Worm (Caenorhabditis elegans) whole organism, midembryonic: ENCODE results near the gene C26B9.2.

Source experiments
- T22C8.4 ChIP-seq: fragments of 200-800 bp; sonication (Bioruptor generic); IDR thresholded peaks from 2 replicates; pipeline ENCODE4 v1.3.6; 2022; ENCODE audit warnings: missing genetic modification characterization, missing compliant biosample characterization
- cog-1 ChIP-seq: sonication (generic microtip); optimal IDR thresholded peaks from 2 replicates; lab custom pipeline; 2016; ENCODE audit warnings: missing genetic modification characterization, missing compliant biosample characterization
- flt-1 ChIP-seq: fragments of 200-800 bp; sonication (Bioruptor generic); IDR thresholded peaks from 2 replicates; pipeline ENCODE4 v1.3.6; 2022; ENCODE audit warnings: missing genetic modification characterization, missing compliant biosample characterization
- klf-2 ChIP-seq: fragments of 200-800 bp; sonication (Bioruptor generic); conservative IDR thresholded peaks from 2 replicates; pipeline ENCODE4 v1.3.6; 2022; ENCODE audit warnings: missing genetic modification reagents, missing genetic modification characterization, missing compliant biosample characterization
- med-1 ChIP-seq: sonication (generic microtip); optimal IDR thresholded peaks from 2 replicates; lab custom pipeline; 2017; ENCODE audit warnings: missing genetic modification characterization, mild to moderate bottlenecking, missing compliant biosample characterization, antibody characterized with exemption, missing genetic modification reagents; ENCODE audit not compliant: insufficient read depth
- ref-1 ChIP-seq: fragments of 200-800 bp; sonication (Bioruptor generic); conservative IDR thresholded peaks from 2 replicates; pipeline ENCODE4 v1.3.6; 2022; ENCODE audit warnings: missing genetic modification reagents, missing genetic modification characterization, missing compliant biosample characterization
- tab-1 ChIP-seq: fragments of 200-800 bp; sonication (Bioruptor generic); IDR thresholded peaks from 2 replicates; pipeline ENCODE4 v1.3.6; 2022; ENCODE audit warnings: missing genetic modification characterization, missing compliant biosample characterization
- ztf-23 ChIP-seq: fragments of 200-800 bp; sonication (Bioruptor generic); IDR thresholded peaks from 2 replicates; pipeline ENCODE4 v1.3.6; 2022; ENCODE audit warnings: missing genetic modification reagents, missing genetic modification characterization, missing compliant biosample characterization
- ztf-29 ChIP-seq: fragments of 200-800 bp; sonication (Bioruptor generic); IDR thresholded peaks from 2 replicates; pipeline ENCODE4 v1.3.6; 2022; ENCODE audit warnings: missing genetic modification reagents, missing genetic modification characterization, missing compliant biosample characterization

C26B9.2 gene

DNA sequence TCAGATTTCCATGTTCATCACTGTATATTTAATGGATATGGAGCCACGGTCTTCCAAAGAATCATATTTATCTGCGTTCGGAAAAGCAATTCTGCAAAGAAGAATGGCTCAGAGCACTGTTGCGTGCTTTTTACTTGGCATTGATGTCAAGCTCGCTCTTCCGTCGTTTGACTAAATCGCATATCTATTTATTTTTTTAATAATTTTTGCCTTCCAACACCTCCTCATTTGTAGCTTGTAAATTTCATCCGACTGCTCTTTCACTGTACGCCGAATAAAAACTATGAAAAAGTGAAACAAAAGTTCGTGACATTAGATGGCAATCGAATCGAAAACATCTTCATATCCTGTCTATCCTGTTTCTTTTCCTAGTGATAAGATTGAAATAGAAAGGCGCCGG lies at the start of gene C26B9.2:
TSS of gene C26B9.2 (plus strand) at position 301 of the 400 bp plus-strand sequence.
- no peak for TF ChIP-seq tab-1 (GFP tag; lab: Robert Waterston, UW)
- TF ChIP-seq cog-1 = no peak
- no peak for TF ChIP-seq ztf-29 (GFP tag; lab: Robert Waterston, UW)
- no peak for TF ChIP-seq ztf-23
- no peak for TF ChIP-seq T22C8.4 (GFP tag; lab: Robert Waterston, UW)
- no peak for TF ChIP-seq flt-1 (GFP tag; lab: Robert Waterston, UW)
- no peak for TF ChIP-seq klf-2 (GFP tag; lab: Robert Waterston, UW)
- no peak for TF ChIP-seq med-1
- no peak for TF ChIP-seq ref-1 (GFP tag; lab: Robert Waterston, UW)

DNA sequence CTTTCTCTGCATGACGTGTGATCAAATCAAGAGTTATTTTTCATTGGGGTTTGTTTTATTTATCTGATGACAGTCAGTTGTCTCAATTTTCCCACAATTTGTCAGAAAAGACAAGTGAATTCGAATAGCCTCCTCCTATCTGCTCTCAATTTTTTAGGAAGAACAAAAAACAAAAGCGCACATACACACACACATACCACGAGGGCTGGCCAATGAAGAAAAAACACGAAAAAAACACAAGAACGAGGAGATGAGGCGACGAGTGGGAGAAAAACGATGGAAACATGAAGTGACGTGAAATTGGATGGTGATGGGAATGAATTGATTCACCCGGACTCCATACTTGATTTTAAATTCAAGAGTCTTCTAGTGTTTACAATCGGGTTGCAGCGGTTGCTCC lies 46.1 kb upstream of the C26B9.2 start:
- TF ChIP-seq cog-1 (no peak), tab-1 (GFP tag; lab: Robert Waterston, UW) (no peak), flt-1 (GFP tag; lab: Robert Waterston, UW) (no peak), T22C8.4 (GFP tag; lab: Robert Waterston, UW) (no peak), ref-1 (GFP tag; lab: Robert Waterston, UW) (no peak), med-1 (no peak), klf-2 (GFP tag; lab: Robert Waterston, UW) (no peak), ztf-23 (no peak), ztf-29 (GFP tag; lab: Robert Waterston, UW) (no peak)

DNA sequence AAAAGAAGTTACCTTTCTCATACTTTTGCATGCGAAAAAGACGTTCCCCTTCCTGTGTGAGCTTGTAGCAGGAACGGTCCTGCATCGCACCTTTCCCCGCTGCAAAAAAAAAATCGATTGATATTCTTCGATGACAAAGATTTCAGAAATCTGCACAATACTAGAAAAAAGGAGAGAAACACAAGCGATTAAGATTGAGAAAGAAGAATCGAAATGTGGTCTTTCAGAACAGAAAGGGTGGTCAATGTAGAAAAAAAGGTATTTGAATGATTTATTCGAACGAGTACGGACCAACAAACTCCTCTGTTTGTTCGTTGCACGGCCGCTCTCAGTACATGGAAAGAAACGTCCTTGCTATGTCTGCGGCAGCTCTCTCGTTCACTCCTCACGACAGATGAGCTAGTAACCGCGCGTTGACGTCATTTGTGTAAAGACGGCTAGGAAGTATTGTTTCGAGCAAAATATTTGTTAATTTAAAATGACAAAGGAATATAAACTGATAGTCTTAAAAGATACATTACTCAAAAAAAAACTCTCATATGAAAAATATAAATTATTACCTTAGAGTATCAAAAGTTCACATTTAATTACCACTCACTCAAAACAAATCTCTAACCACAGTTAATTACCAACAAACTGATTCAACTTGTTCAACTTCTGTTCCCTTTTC lies 41.9 kb upstream of the C26B9.2 start, which contains the start of gene ift-81:
TSS of gene ift-81 (plus strand) at position 620 of the 670 bp plus-strand sequence.
- TF ChIP-seq ztf-23 (no peak), ref-1 (GFP tag; lab: Robert Waterston, UW) (no peak), cog-1 (no peak), tab-1 (GFP tag; lab: Robert Waterston, UW) (no peak), ztf-29 (GFP tag; lab: Robert Waterston, UW) (no peak), klf-2 (GFP tag; lab: Robert Waterston, UW) (no peak)

DNA sequence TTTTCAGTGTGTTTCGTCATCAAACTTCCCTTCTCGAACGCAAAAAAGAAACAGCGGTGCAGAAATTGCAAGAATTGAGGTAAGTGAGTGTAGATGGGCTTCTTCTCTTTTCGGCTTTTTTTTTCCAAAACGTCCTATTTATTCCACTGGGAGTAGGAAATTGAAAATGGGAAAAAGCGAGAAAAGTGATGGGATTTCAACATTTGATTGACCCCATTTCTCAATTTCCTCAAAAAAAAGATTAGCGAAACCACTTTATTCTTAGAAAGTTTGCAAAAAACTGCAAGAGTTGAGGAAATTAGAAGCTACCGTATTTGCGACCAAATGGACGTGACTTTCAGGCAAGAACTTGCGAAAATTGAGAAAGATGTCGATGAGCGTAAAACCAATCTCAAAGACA lies 36.5 kb upstream of the C26B9.2 start, which contains the start of gene ags-3:
TSS of gene ags-3 (minus strand) at position 101 of the 400 bp plus-strand sequence.
- no peak for TF ChIP-seq ztf-29 (GFP tag; lab: Robert Waterston, UW)

DNA sequence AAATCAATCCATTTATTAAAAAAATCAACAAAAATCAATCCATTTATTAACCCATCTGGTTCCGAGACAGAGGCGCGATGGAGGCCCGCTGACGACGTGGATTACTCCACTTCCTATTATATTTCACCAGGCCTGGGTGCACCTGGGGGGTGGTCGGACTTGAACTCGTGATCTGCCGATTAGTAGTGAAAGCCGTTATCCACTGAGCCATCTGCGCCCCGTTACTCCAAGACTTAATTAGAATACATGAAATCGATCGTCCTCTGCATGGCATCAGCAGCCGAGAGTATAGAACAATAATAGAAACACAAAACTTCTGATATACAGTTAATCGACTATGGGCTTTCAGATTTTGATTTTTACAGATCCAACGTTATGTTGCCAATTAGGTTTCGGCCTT lies 30.4 kb upstream of the C26B9.2 start:
- TF ChIP-seq ztf-29 (GFP tag; lab: Robert Waterston, UW) (peak; percentile 40; the same call in 1 of the 2 replicates), tab-1 (GFP tag; lab: Robert Waterston, UW) (no peak), ztf-23 (no peak), med-1 (no peak), flt-1 (GFP tag; lab: Robert Waterston, UW) (no peak), klf-2 (GFP tag; lab: Robert Waterston, UW) (no peak)

DNA sequence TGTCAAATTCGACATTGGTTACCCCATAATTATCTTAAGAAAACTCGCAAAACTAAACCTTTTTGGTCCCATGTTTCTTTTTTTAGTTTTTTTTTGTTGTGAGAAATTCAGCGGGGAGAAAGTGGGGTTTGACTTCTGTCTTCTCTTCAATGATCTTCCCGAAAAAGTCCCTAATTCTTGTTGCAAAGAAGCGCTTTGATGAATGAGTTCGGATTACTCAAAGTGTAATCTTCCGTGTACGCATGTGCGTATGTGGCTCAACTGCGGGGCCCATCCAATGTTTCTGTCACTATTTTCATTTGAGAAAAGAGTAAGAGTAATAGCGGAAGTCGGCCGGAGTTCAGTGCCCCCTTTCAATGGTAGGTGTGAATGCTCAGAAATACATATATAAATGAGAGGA lies 28.8 kb upstream of the C26B9.2 start:
- TF ChIP-seq tab-1 (GFP tag; lab: Robert Waterston, UW) = no peak
- TF ChIP-seq cog-1 = no peak

DNA sequence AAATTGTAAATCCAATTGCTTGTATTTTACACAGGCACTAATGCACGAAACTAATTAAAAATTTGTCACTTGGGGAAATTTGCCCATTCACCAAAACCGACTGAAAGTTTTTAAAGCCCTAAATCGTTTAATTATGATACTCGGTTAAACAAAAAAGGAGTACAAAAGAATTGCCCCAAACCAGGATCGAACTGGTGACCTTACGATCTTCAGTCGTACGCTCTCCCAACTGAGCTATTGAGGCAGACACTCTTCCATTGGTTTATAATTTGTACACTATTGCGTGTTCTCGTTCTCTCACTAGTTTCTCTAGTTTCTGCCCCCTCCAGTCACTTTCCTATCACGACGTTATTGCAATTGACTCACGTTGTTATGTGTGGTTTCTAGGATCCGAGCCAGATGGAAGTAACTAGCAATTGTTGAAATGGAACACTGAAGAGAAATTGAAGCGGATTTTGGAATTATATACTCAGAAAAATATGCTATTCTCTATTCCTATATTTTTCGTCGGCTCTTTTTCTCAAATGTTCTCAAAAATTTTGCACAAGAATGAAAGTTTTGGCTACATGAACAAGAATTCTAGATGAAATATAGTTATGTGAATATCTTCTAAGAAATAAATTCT lies 20.7 kb upstream of the C26B9.2 start:
- TF ChIP-seq T22C8.4 (GFP tag; lab: Robert Waterston, UW) (peak; percentile 75), klf-2 (GFP tag; lab: Robert Waterston, UW) (peak; percentile 37; the same call in 1 of the 2 replicates), cog-1 (peak; percentile 24), flt-1 (GFP tag; lab: Robert Waterston, UW) (peak; percentile 94), ref-1 (GFP tag; lab: Robert Waterston, UW) (peak; percentile 73), tab-1 (GFP tag; lab: Robert Waterston, UW) (peak; percentile 89), med-1 (peak; percentile 67), ztf-23 (peak; percentile 88), ztf-29 (GFP tag; lab: Robert Waterston, UW) (peak; percentile 72; the same call in 1 of the 2 replicates)

DNA sequence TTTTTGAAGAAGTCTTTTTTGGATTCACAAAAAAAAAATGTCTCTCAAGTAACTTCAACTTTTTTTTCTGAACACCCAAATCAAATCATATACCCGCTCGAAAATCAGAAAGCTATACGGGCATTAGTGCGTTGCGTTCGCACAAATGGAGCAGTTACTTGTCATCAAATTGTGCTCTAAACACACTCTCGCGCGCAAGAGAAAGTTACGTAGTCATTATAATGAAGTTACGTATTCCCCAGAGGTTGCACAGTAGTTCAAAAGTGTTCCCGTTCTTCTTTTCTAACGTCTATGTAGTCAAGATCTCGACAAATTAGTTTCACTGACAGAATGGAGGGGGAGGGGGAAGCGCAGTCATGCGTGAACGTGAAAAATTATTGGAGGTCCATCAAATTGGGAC lies 18.4 kb upstream of the C26B9.2 start:
- TF ChIP-seq ref-1 (GFP tag; lab: Robert Waterston, UW) (no peak), klf-2 (GFP tag; lab: Robert Waterston, UW) (no peak), ztf-23 (no peak), T22C8.4 (GFP tag; lab: Robert Waterston, UW) (no peak), tab-1 (GFP tag; lab: Robert Waterston, UW) (no peak), med-1 (no peak), flt-1 (GFP tag; lab: Robert Waterston, UW) (no peak), ztf-29 (GFP tag; lab: Robert Waterston, UW) (no peak), cog-1 (no peak)

DNA sequence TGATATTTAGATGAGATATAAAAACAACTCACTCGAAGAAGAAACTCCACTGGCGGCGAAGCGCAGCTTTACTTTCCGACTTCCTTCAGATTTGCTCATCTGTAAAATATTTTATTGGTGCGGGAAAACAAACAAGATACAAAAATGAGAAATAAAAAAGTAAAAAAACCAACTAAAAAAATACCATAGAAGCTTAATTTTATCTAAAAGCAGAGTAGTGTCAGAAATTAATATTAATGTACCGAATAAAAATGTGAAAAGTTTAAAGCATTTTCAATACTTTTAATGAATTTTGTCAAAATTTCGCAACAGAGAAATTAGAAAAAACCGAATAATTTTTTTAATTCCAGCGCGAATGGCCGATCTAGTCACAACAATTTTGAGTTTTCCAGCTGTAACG lies 16.7 kb upstream of the C26B9.2 start, which contains the start of gene sto-2:
TSS of gene sto-2 (minus strand) at position 101 of the 400 bp plus-strand sequence.
- no peak for TF ChIP-seq T22C8.4 (GFP tag; lab: Robert Waterston, UW)
- no peak for TF ChIP-seq ztf-29 (GFP tag; lab: Robert Waterston, UW)
- no peak for TF ChIP-seq med-1
- TF ChIP-seq ref-1 (GFP tag; lab: Robert Waterston, UW) = no peak
- no peak for TF ChIP-seq flt-1 (GFP tag; lab: Robert Waterston, UW)
- TF ChIP-seq tab-1 (GFP tag; lab: Robert Waterston, UW) = no peak
- TF ChIP-seq ztf-23 = no peak
- TF ChIP-seq cog-1 = no peak
- TF ChIP-seq klf-2 (GFP tag; lab: Robert Waterston, UW) = no peak

DNA sequence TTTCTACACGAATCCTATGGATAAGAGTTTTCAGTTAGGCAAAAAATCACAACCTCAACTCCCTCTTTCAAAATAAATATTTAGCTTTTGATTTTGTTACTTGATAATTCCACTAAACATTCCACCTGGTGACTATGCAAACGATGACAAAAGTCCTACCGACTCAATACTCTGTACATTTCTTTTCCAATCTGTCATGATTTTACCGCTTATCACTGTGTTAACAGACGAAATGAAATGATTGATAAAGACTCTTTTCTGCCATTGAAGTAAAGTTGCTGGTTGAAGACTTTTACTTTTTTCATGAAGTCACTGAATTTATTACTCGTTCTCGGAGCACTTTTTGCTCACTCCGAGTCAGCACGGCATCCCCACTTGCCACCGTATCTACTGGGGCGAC lies 10.8 kb upstream of the C26B9.2 start, which contains the start of gene C26B9.5:
TSS of gene C26B9.5 (plus strand) at position 244 of the 400 bp plus-strand sequence.
- no peak for TF ChIP-seq cog-1
- no peak for TF ChIP-seq ref-1 (GFP tag; lab: Robert Waterston, UW)
- no peak for TF ChIP-seq T22C8.4 (GFP tag; lab: Robert Waterston, UW)
- no peak for TF ChIP-seq tab-1 (GFP tag; lab: Robert Waterston, UW)
- no peak for TF ChIP-seq med-1
- no peak for TF ChIP-seq klf-2 (GFP tag; lab: Robert Waterston, UW)
- no peak for TF ChIP-seq ztf-29 (GFP tag; lab: Robert Waterston, UW)
- TF ChIP-seq flt-1 (GFP tag; lab: Robert Waterston, UW) = no peak
- TF ChIP-seq ztf-23 = no peak
